Worm (Caenorhabditis elegans) whole organism, mixed stage, embryonic: ENCODE data around the gene hsd-2.

Experiments
- M03D4.4 ChIP-seq: sonication (generic microtip); optimal IDR thresholded peaks from 2 replicates; lab custom pipeline; 2017; ENCODE audit warnings: mild to moderate bottlenecking, missing genetic modification characterization, missing compliant biosample characterization
- bed-3 ChIP-seq: fragments of 200-800 bp; sonication (Bioruptor generic); optimal IDR thresholded peaks from 3 replicates; lab custom pipeline; 2018; ENCODE audit warnings: mild to moderate bottlenecking, missing genetic modification characterization, moderate library complexity, missing compliant biosample characterization
- blmp-1 ChIP-seq: fragments of 150-350 bp; optimal IDR thresholded peaks from 2 replicates; lab custom pipeline; 2014; ENCODE audit warnings: missing biosample characterization, missing genetic modification characterization
- ceh-43 ChIP-seq: fragments of 200-800 bp; sonication (Bioruptor generic); optimal IDR thresholded peaks from 2 replicates; lab custom pipeline; 2018; ENCODE audit warnings: mild to moderate bottlenecking, missing genetic modification characterization, moderate library complexity, missing compliant biosample characterization
- ceh-83 ChIP-seq: fragments of 200-800 bp; sonication (Bioruptor generic); optimal IDR thresholded peaks from 2 replicates; lab custom pipeline; 2018; ENCODE audit warnings: mild to moderate bottlenecking, missing genetic modification characterization, missing compliant biosample characterization
- ces-1 ChIP-seq: fragments of 150-350 bp; optimal IDR thresholded peaks from 2 replicates; lab custom pipeline; 2014; ENCODE audit warnings: missing biosample characterization, missing genetic modification reagents, missing genetic modification characterization
- cnd-1 ChIP-seq: fragments of 200-800 bp; sonication (Bioruptor generic); optimal IDR thresholded peaks from 2 replicates; lab custom pipeline; 2018; ENCODE audit warnings: mild to moderate bottlenecking, missing genetic modification characterization, missing compliant biosample characterization
- drap-1 ChIP-seq: fragments of 200-800 bp; sonication (Bioruptor generic); optimal IDR thresholded peaks from 3 replicates; lab custom pipeline; 2018; ENCODE audit warnings: mild to moderate bottlenecking, missing genetic modification characterization, missing compliant biosample characterization
- elt-1 ChIP-seq: sonication (generic microtip); optimal IDR thresholded peaks from 2 replicates; lab custom pipeline; 2017; ENCODE audit warnings: missing genetic modification characterization, mild to moderate bottlenecking, missing compliant biosample characterization, antibody characterized with exemption, moderate library complexity, borderline replicate concordance; ENCODE audit not compliant: insufficient read depth
- elt-3 ChIP-seq: fragments of 150-350 bp; optimal IDR thresholded peaks from 2 replicates; lab custom pipeline; 2014; ENCODE audit warnings: missing biosample characterization, missing genetic modification characterization
- flh-1 ChIP-seq: fragments of 200-800 bp; sonication (Bioruptor generic); optimal IDR thresholded peaks from 2 replicates; lab custom pipeline; 2018; ENCODE audit warnings: mild to moderate bottlenecking, missing genetic modification characterization, moderate library complexity, missing compliant biosample characterization
- ham-2 ChIP-seq: fragments of 200-800 bp; sonication (Bioruptor generic); optimal IDR thresholded peaks from 2 replicates; lab custom pipeline; 2018; ENCODE audit warnings: mild to moderate bottlenecking, missing genetic modification characterization, missing compliant biosample characterization
- hlh-1 ChIP-seq: fragments of 150-350 bp; optimal IDR thresholded peaks from 2 replicates; lab custom pipeline; 2014; ENCODE audit warnings: missing biosample characterization, missing genetic modification reagents, missing genetic modification characterization
- lin-13 ChIP-seq: fragments of 150-350 bp; optimal IDR thresholded peaks from 2 replicates; lab custom pipeline; 2014; ENCODE audit warnings: missing biosample characterization, missing genetic modification characterization
- lin-32 ChIP-seq: fragments of 200-800 bp; sonication (Bioruptor generic); optimal IDR thresholded peaks from 2 replicates; lab custom pipeline; 2018; ENCODE audit warnings: mild to moderate bottlenecking, missing genetic modification characterization, missing compliant biosample characterization
- lsy-2 ChIP-seq: fragments of 150-350 bp; optimal IDR thresholded peaks from 2 replicates; lab custom pipeline; 2014; ENCODE audit warnings: missing biosample characterization, missing genetic modification characterization
- mab-5 ChIP-seq: fragments of 150-350 bp; optimal IDR thresholded peaks from 2 replicates; lab custom pipeline; 2014; ENCODE audit warnings: missing biosample characterization, missing genetic modification characterization
- mep-1 ChIP-seq: fragments of 150-350 bp; optimal IDR thresholded peaks from 2 replicates; lab custom pipeline; 2017; ENCODE audit warnings: missing biosample characterization, missing genetic modification reagents, missing genetic modification characterization, inconsistent platforms
- mls-2 ChIP-seq: sonication (generic microtip); optimal IDR thresholded peaks from 2 replicates; lab custom pipeline; 2016; ENCODE audit warnings: mild to moderate bottlenecking, missing genetic modification characterization, moderate library complexity, missing compliant biosample characterization
- nhr-12 ChIP-seq: fragments of 150-350 bp; optimal IDR thresholded peaks from 2 replicates; lab custom pipeline; 2014; ENCODE audit warnings: missing biosample characterization, missing genetic modification characterization
- nhr-2 ChIP-seq: fragments of 150-350 bp; optimal IDR thresholded peaks from 2 replicates; lab custom pipeline; 2014; ENCODE audit warnings: missing biosample characterization, missing genetic modification characterization
- nhr-237 ChIP-seq: fragments of 150-350 bp; optimal IDR thresholded peaks from 2 replicates; lab custom pipeline; 2014; ENCODE audit warnings: missing biosample characterization, missing genetic modification characterization
- nhr-28 ChIP-seq: fragments of 150-350 bp; optimal IDR thresholded peaks from 2 replicates; lab custom pipeline; 2014; ENCODE audit warnings: missing biosample characterization, missing genetic modification characterization
- nhr-76 ChIP-seq: sonication (generic microtip); optimal IDR thresholded peaks from 2 replicates; lab custom pipeline; 2017; ENCODE audit warnings: missing biosample characterization, missing genetic modification characterization
- pha-4 ChIP-seq: fragments of 150-350 bp; optimal IDR thresholded peaks from 2 replicates; lab custom pipeline; 2018; ENCODE audit warnings: missing biosample characterization, missing genetic modification reagents, missing genetic modification characterization
- sem-2 ChIP-seq: fragments of 200-800 bp; sonication (Bioruptor generic); optimal IDR thresholded peaks from 2 replicates; lab custom pipeline; 2018; ENCODE audit warnings: mild to moderate bottlenecking, missing genetic modification characterization, missing compliant biosample characterization
- snpc-4 ChIP-seq: fragments of 150-350 bp; optimal IDR thresholded peaks from 2 replicates; lab custom pipeline; 2014; ENCODE audit warnings: missing biosample characterization, missing genetic modification characterization
- sptf-1 ChIP-seq: sonication (generic microtip); optimal IDR thresholded peaks from 2 replicates; lab custom pipeline; 2017; ENCODE audit warnings: mild to moderate bottlenecking, missing genetic modification characterization, moderate library complexity, missing compliant biosample characterization
- tbx-8 ChIP-seq: fragments of 200-800 bp; sonication (Bioruptor generic); optimal IDR thresholded peaks from 2 replicates; lab custom pipeline; 2018; ENCODE audit warnings: mild to moderate bottlenecking, missing genetic modification characterization, moderate library complexity, missing compliant biosample characterization
- unc-120 ChIP-seq: sonication (generic microtip); optimal IDR thresholded peaks from 2 replicates; lab custom pipeline; 2017; ENCODE audit warnings: missing genetic modification characterization, missing compliant biosample characterization; ENCODE audit not compliant: poor library complexity, severe bottlenecking
- unc-39 ChIP-seq: fragments of 150-350 bp; optimal IDR thresholded peaks from 2 replicates; lab custom pipeline; 2014; ENCODE audit warnings: missing biosample characterization, missing genetic modification characterization
- unc-62 ChIP-seq: fragments of 150-350 bp; optimal IDR thresholded peaks from 2 replicates; lab custom pipeline; 2014; ENCODE audit warnings: missing biosample characterization, missing genetic modification reagents, missing genetic modification characterization
- zip-8 ChIP-seq: fragments of 150-350 bp; optimal IDR thresholded peaks from 2 replicates; lab custom pipeline; 2014; ENCODE audit warnings: missing biosample characterization, missing genetic modification characterization
- ztf-11 ChIP-seq: fragments of 150-350 bp; optimal IDR thresholded peaks from 2 replicates; lab custom pipeline; 2014; ENCODE audit warnings: missing biosample characterization, missing genetic modification characterization

hsd-2 gene

DNA sequence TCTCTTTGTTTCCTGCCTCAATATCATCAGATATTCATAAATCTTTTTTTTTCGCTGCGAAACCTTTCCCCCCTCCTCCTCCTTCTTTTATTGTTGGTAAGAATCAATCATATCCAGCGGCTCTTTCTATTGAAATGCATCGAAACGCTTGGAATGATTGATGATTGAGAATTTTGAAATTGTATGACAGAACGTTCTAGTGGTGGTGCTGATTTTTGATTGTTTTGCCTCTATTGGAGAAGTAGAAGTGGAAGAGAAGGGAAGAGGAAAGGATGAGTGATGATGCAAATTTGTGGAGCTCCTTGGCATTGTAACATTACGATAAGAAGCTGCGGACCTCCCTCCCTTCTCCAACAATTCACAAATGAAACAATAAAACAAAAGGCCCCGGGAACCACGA, 39.4 kb upstream of the hsd-2 start:
- TF ChIP-seq blmp-1 (tag; lab: Kevin White, UChicago) (no peak), unc-120 (tag; lab: Kevin White, UChicago) (peak; percentile 60), unc-39 (tag; lab: Kevin White, UChicago) (no peak), unc-62 (GFP tag; lab: Kevin White, UChicago) (peak; percentile 90), lin-13 (tag; lab: Kevin White, UChicago) (no peak), nhr-2 (tag; lab: Kevin White, UChicago) (no peak), ham-2 (GFP tag; lab: Kevin White, UChicago) (no peak), elt-1 (tag; lab: Kevin White, UChicago) (no peak), ces-1 (no peak), sem-2 (GFP tag; lab: Kevin White, UChicago) (no peak), elt-3 (tag; lab: Kevin White, UChicago) (no peak), tbx-8 (no peak), pha-4 (tag; lab: Kevin White, UChicago) (no peak), nhr-237 (tag; lab: Kevin White, UChicago) (no peak)

DNA sequence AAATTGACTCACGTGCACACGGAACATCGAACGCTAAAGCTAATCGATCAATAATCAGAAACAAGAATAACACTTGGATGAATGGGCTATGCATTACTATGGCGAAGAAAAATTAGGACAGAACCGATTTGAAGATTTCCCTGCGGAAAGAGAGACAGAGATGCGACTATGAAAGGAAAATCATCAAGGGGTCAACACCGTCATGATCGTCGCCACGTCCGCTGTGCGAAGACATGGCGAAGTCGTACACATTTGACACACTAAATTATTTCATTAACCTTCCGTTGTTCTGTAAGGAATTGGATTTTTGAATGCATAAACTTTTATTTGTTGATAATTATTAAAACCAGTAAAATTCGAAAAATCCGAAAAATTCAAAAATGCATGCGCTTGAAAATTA, 35.8 kb upstream of the hsd-2 start, which contains the start of gene M03F4.6:
M03F4.6 (minus strand) TSS at position 101 of the 400 bp plus-strand sequence.
- TF ChIP-seq tbx-8 (no peak), lin-32 (no peak), bed-3 (GFP tag; lab: Kevin White, UChicago) (no peak), cnd-1 (tag; lab: Kevin White, UChicago) (no peak), unc-39 (tag; lab: Kevin White, UChicago) (no peak), ceh-43 (GFP tag; lab: Kevin White, UChicago) (no peak), ztf-11 (no peak), pha-4 (tag; lab: Kevin White, UChicago) (no peak), mab-5 (no peak)
- TF ChIP-seq, all 35 proteins: peak for 0

DNA sequence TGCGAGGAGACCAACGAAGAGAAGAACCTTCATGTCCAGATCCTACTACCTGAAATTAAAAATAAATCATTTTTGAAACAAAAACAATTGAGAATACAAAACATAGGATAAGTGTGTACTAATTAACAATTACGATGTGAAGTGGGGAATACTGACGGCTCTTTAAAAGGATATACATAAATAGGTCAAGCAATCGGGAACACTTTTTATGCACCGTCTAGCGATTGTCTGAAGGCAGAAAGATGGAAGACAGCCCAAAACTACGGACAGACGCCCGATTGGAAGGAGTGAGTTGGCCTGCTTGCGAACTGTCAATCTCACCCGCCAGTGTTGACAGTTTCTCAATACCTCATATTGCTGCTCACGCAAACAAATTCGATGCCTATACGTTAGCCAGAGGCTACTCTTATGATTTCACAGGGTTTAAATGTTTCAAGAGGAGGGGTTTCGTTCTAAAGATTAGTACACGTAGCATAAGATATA, 34.1 kb upstream of the hsd-2 start, which contains the start of gene calu-1:
calu-1 (minus strand) TSS at position 51 of the 483 bp plus-strand sequence.
- TF ChIP-seq nhr-237 (tag; lab: Kevin White, UChicago) (no peak), elt-1 (tag; lab: Kevin White, UChicago) (no peak), lin-32 (no peak), blmp-1 (tag; lab: Kevin White, UChicago) (no peak), snpc-4 (no peak), drap-1 (no peak), bed-3 (GFP tag; lab: Kevin White, UChicago) (no peak), nhr-12 (tag; lab: Kevin White, UChicago) (no peak), zip-8 (tag; lab: Kevin White, UChicago) (no peak), unc-120 (tag; lab: Kevin White, UChicago) (no peak), cnd-1 (tag; lab: Kevin White, UChicago) (no peak), ceh-43 (GFP tag; lab: Kevin White, UChicago) (no peak)

DNA sequence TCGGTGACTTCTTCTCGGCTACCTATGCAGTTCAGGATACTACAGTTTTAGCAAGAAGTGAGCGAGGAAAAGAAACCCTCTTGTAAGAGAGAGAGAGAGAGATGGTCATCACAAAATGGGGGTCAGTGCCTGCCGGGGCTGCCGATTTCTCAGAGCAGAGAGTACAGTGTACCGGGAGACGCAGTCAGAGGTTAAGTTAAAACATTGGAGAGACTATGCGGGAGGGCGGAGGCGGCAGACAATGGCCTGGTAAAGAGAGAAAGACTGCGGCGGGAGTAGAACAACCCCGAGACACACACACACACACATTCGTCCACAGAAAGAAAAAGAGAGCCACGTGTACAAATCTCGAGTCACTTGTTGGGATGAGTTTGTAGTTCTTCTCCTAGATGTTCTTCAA, 33.6 kb upstream of the hsd-2 start:
- TF ChIP-seq ces-1 (peak; percentile 11), hlh-1 (tag; lab: Kevin White, UChicago) (peak; percentile 23), nhr-12 (tag; lab: Kevin White, UChicago) (no peak), flh-1 (GFP tag; lab: Kevin White, UChicago) (no peak), ceh-83 (no peak), drap-1 (no peak), unc-62 (GFP tag; lab: Kevin White, UChicago) (no peak), bed-3 (GFP tag; lab: Kevin White, UChicago) (no peak), nhr-76 (no peak), ceh-43 (GFP tag; lab: Kevin White, UChicago) (no peak), sem-2 (GFP tag; lab: Kevin White, UChicago) (no peak), tbx-8 (no peak), lin-32 (no peak), mls-2 (no peak), lin-13 (tag; lab: Kevin White, UChicago) (no peak), elt-1 (tag; lab: Kevin White, UChicago) (no peak), nhr-2 (tag; lab: Kevin White, UChicago) (no peak), blmp-1 (tag; lab: Kevin White, UChicago) (no peak), M03D4.4 (tag; lab: Kevin White, UChicago) (peak; percentile 3), mab-5 (no peak), lsy-2 (tag; lab: Kevin White, UChicago) (no peak), sptf-1 (tag; lab: Kevin White, UChicago) (no peak), ztf-11 (no peak), nhr-237 (tag; lab: Kevin White, UChicago) (no peak), nhr-28 (no peak), zip-8 (tag; lab: Kevin White, UChicago) (no peak), cnd-1 (tag; lab: Kevin White, UChicago) (no peak), mep-1 (no peak), unc-120 (tag; lab: Kevin White, UChicago) (peak; percentile 61), ham-2 (GFP tag; lab: Kevin White, UChicago) (peak; percentile 5), pha-4 (tag; lab: Kevin White, UChicago) (no peak)
